Worm (Caenorhabditis elegans): ENCODE measurements around the gene molo-1.

- TF ChIP-seq him-1 (tag; optimal IDR thresholded peaks at IDR 0.05) (no peak), dao-5 (tag; optimal IDR thresholded peaks at IDR 0.05) (no peak)
Observed at ce11 chrIII:5603439-5603986, 29.7 kb downstream of the molo-1 start, which contains the start of gene madf-11.

Data from whole organism, L4/young adult.